ENCODE assay signal across 1 fruit fly cellular context in genomic region chr2L:16817421-16818101, dm6.
TF ChIP-seq lines count a peak whose summit lies in the region.

No protein-coding gene starts in this region.

TF ChIP-seq in whole organism, embryonic, 481 proteins besides CTCF, POLR2A, EP300 and RAD21 (continued from another document):
- TF ChIP-seq ase (GFP tag; IDR thresholded peaks at IDR 0.05; lab: Robert Waterston, UW) = no peak
- no peak for TF ChIP-seq Meics (GFP tag; optimal IDR thresholded peaks at IDR 0.05; lab: Kevin White, UChicago)
- peak; percentile 13; the same call in 1 of the 2 replicates for TF ChIP-seq HLH3B (GFP tag; IDR thresholded peaks at IDR 0.05; lab: Robert Waterston, UW)
- TF ChIP-seq ERR (GFP tag; optimal IDR thresholded peaks at IDR 0.05; lab: Kevin White, UChicago) = peak; percentile 5
- peak; percentile 5 for TF ChIP-seq CG8388 (GFP tag; optimal IDR thresholded peaks at IDR 0.05; lab: Kevin White, UChicago)
- no peak for TF ChIP-seq CG34422 (GFP tag; IDR thresholded peaks at IDR 0.05; lab: Robert Waterston, UW)
- TF ChIP-seq sug (tag; optimal IDR thresholded peaks at IDR 0.05; lab: Kevin White, UChicago) = peak; percentile 37
- TF ChIP-seq slbo (GFP tag; IDR thresholded peaks at IDR 0.05; lab: Robert Waterston, UW) = peak; percentile 23; the same call in 1 of the 2 replicates
- no peak for TF ChIP-seq eyg (GFP tag; optimal IDR thresholded peaks at IDR 0.05; lab: Kevin White, UChicago)
- TF ChIP-seq caup (GFP tag; optimal IDR thresholded peaks at IDR 0.05; lab: Kevin White, UChicago; ENCODE audit: severe bottlenecking) = peak; percentile 9
- peak; percentile 35 for TF ChIP-seq Fer3 (tag; optimal IDR thresholded peaks at IDR 0.05; lab: Kevin White, UChicago)
- TF ChIP-seq dysf (GFP tag; IDR thresholded peaks at IDR 0.05; lab: Robert Waterston, UW) = peak; percentile 59; the same call in 2 of the 3 replicates
- no peak for TF ChIP-seq HLHmδ (GFP tag; optimal IDR thresholded peaks at IDR 0.05; lab: Kevin White, UChicago)
- peak; percentile 19 for TF ChIP-seq CoRest (tag; optimal IDR thresholded peaks at IDR 0.05; lab: Kevin White, UChicago)
- peak; percentile 44 for TF ChIP-seq CG10431 (GFP tag; optimal IDR thresholded peaks at IDR 0.05; lab: Kevin White, UChicago)
- TF ChIP-seq Ets65A (GFP tag; lab: Kevin White, UChicago) = peak; percentile 94
- peak; percentile 73 for TF ChIP-seq Dip3 (GFP tag; optimal IDR thresholded peaks at IDR 0.05; lab: Kevin White, UChicago)
- TF ChIP-seq zen (tag; optimal IDR thresholded peaks at IDR 0.05; lab: Kevin White, UChicago) = peak; percentile 15
- peak; percentile 42; the same call in 1 of the 2 replicates for TF ChIP-seq Atf6 (GFP tag; IDR thresholded peaks at IDR 0.05; lab: Robert Waterston, UW)
- no peak for TF ChIP-seq CG15514 (GFP tag; optimal IDR thresholded peaks at IDR 0.05; lab: Kevin White, UChicago)
- 0 out of 3 replicates have a peak, but pooled peaks have one; percentile 17 for TF ChIP-seq H15 (GFP tag; IDR thresholded peaks at IDR 0.05; lab: Robert Waterston, UW)
- TF ChIP-seq E2f2 (GFP tag; IDR thresholded peaks at IDR 0.05; lab: Robert Waterston, UW) = no peak
- TF ChIP-seq vnd (GFP tag; IDR thresholded peaks at IDR 0.05; lab: Robert Waterston, UW; ENCODE audit: partially characterized antibody) = no peak
- peak; percentile 52; the same call in 1 of the 3 replicates for TF ChIP-seq otp (GFP tag; IDR thresholded peaks at IDR 0.05; lab: Robert Waterston, UW)
- TF ChIP-seq CG14441 (GFP tag; IDR thresholded peaks at IDR 0.05; lab: Robert Waterston, UW) = peak; percentile 43; the same call in 1 of the 2 replicates
- TF ChIP-seq CG10366 (GFP tag; IDR thresholded peaks at IDR 0.05; lab: Robert Waterston, UW) = peak; percentile 30; the same call in 1 of the 2 replicates
- TF ChIP-seq mam (GFP tag; optimal IDR thresholded peaks at IDR 0.05; lab: Kevin White, UChicago) = peak; percentile 37
- TF ChIP-seq dmrt99B (tag; optimal IDR thresholded peaks at IDR 0.05; lab: Kevin White, UChicago) = peak; percentile 6
- no peak for TF ChIP-seq CG11723 (GFP tag; optimal IDR thresholded peaks at IDR 0.05; lab: Kevin White, UChicago)
- peak; percentile 36 for TF ChIP-seq CG7839 (tag; optimal IDR thresholded peaks at IDR 0.05; lab: Kevin White, UChicago)
- TF ChIP-seq sd (tag; optimal IDR thresholded peaks at IDR 0.05; lab: Kevin White, UChicago) = peak; percentile 86
- TF ChIP-seq CG34376 (GFP tag; optimal IDR thresholded peaks at IDR 0.05; lab: Kevin White, UChicago) = peak; percentile 22
- peak; percentile 8 for TF ChIP-seq CG30403 (GFP tag; optimal IDR thresholded peaks at IDR 0.05; lab: Kevin White, UChicago)
- no peak for TF ChIP-seq Asciz (GFP tag; optimal IDR thresholded peaks at IDR 0.05; lab: Kevin White, UChicago)
- peak; percentile 32 for TF ChIP-seq Sox102F (GFP tag; optimal IDR thresholded peaks at IDR 0.05; lab: Kevin White, UChicago)
- peak; percentile 29 for TF ChIP-seq nmo (GFP tag; optimal IDR thresholded peaks at IDR 0.05; lab: Kevin White, UChicago)
- TF ChIP-seq exex (tag; optimal IDR thresholded peaks at IDR 0.05; lab: Kevin White, UChicago) = peak; percentile 31
- TF ChIP-seq Dad (GFP tag; optimal IDR thresholded peaks at IDR 0.05; lab: Kevin White, UChicago) = peak; percentile 38
- peak; percentile 16 for TF ChIP-seq Xbp1 (GFP tag; optimal IDR thresholded peaks at IDR 0.05; lab: Kevin White, UChicago)
- peak; percentile 61 for TF ChIP-seq lilli (GFP tag; optimal IDR thresholded peaks at IDR 0.05; lab: Kevin White, UChicago)
- peak; percentile 62 for TF ChIP-seq Hey (tag; optimal IDR thresholded peaks at IDR 0.05; lab: Kevin White, UChicago)
- peak; percentile 42; the same call in 2 of the 3 replicates for TF ChIP-seq Aef1 (GFP tag; IDR thresholded peaks at IDR 0.05; lab: Robert Waterston, UW)
- peak; percentile 87 for TF ChIP-seq sens (GFP tag; lab: Kevin White, UChicago)
- peak; percentile 40 for TF ChIP-seq CG1603 (tag; optimal IDR thresholded peaks at IDR 0.05; lab: Kevin White, UChicago)
- TF ChIP-seq tap (tag; optimal IDR thresholded peaks at IDR 0.05; lab: Kevin White, UChicago) = no peak
- peak; percentile 27 for TF ChIP-seq CG2678 (tag; optimal IDR thresholded peaks at IDR 0.05; lab: Kevin White, UChicago)
- peak; percentile 21 for TF ChIP-seq tup (GFP tag; optimal IDR thresholded peaks at IDR 0.05; lab: Kevin White, UChicago)
- TF ChIP-seq trh (GFP tag; optimal IDR thresholded peaks at IDR 0.05; lab: Kevin White, UChicago) = no peak
- peak; percentile 22; the same call in 1 of the 2 replicates for TF ChIP-seq CG32532 (GFP tag; IDR thresholded peaks at IDR 0.05; lab: Robert Waterston, UW)
- TF ChIP-seq Max (GFP tag; optimal IDR thresholded peaks at IDR 0.05; lab: Kevin White, UChicago) = peak; percentile 29
- TF ChIP-seq CG2120 (GFP tag; optimal IDR thresholded peaks at IDR 0.05; lab: Kevin White, UChicago) = peak; percentile 63
- TF ChIP-seq NFAT (GFP tag; IDR thresholded peaks at IDR 0.05; lab: Robert Waterston, UW) = peak; percentile 32; the same call in 1 of the 2 replicates
- TF ChIP-seq gem (tag; optimal IDR thresholded peaks at IDR 0.05; lab: Kevin White, UChicago) = peak; percentile 36
- TF ChIP-seq zfh2 (GFP tag; optimal IDR thresholded peaks at IDR 0.05; lab: Kevin White, UChicago) = peak; percentile 26
- peak; percentile 48 for TF ChIP-seq Ptx1 (GFP tag; IDR thresholded peaks at IDR 0.05; lab: Robert Waterston, UW)
- peak; percentile 45 for TF ChIP-seq CG12769 (tag; optimal IDR thresholded peaks at IDR 0.05; lab: Kevin White, UChicago)
- peak; percentile 76 to 97 for TF ChIP-seq insv (GFP tag; optimal IDR thresholded peaks at IDR 0.05; lab: Kevin White, UChicago)
- peak; percentile 36 for TF ChIP-seq BtbVII (GFP tag; optimal IDR thresholded peaks at IDR 0.05; lab: Kevin White, UChicago)
- peak; percentile 8 for TF ChIP-seq CG1792 (GFP tag; optimal IDR thresholded peaks at IDR 0.05; lab: Kevin White, UChicago)
- peak; percentile 63; the same call in 2 of the 3 replicates for TF ChIP-seq Dbx (GFP tag; IDR thresholded peaks at IDR 0.05; lab: Robert Waterston, UW)
- peak; percentile 6 for TF ChIP-seq luna (GFP tag; optimal IDR thresholded peaks at IDR 0.05; lab: Kevin White, UChicago)
- peak; percentile 57 for TF ChIP-seq CG9932 (GFP tag; IDR thresholded peaks at IDR 0.05; lab: Robert Waterston, UW)
- peak; percentile 18; the same call in 1 of the 2 replicates for TF ChIP-seq chm (GFP tag; IDR thresholded peaks at IDR 0.05; lab: Robert Waterston, UW)
- TF ChIP-seq zfh1 (GFP tag; IDR thresholded peaks at IDR 0.05; lab: Robert Waterston, UW) = peak; percentile 41; the same call in 1 of the 3 replicates
- TF ChIP-seq ind (GFP tag; optimal IDR thresholded peaks at IDR 0.05; lab: Kevin White, UChicago) = peak; percentile 1
- 0 out of 2 replicates have a peak, but pooled peaks have one; percentile 30 for TF ChIP-seq seq (GFP tag; IDR thresholded peaks at IDR 0.05; lab: Robert Waterston, UW)
- TF ChIP-seq CG15269 (tag; optimal IDR thresholded peaks at IDR 0.05; lab: Kevin White, UChicago) = peak; percentile 49
- no peak for TF ChIP-seq CG10267 (tag; optimal IDR thresholded peaks at IDR 0.05; lab: Kevin White, UChicago)
- TF ChIP-seq CG10209 (GFP tag; optimal IDR thresholded peaks at IDR 0.05; lab: Kevin White, UChicago) = peak; percentile 10
- TF ChIP-seq gro (GFP tag; optimal IDR thresholded peaks at IDR 0.05; lab: Kevin White, UChicago) = peak; percentile 31
- peak; percentile 18 for TF ChIP-seq CG7556 (GFP tag; optimal IDR thresholded peaks at IDR 0.05; lab: Kevin White, UChicago)
- no peak for TF ChIP-seq CG8290 (GFP tag; optimal IDR thresholded peaks at IDR 0.05; lab: Kevin White, UChicago)
- peak in 1 of 2 experiments; percentile 42 for TF ChIP-seq CG8290 (tag; optimal IDR thresholded peaks at IDR 0.05; lab: Kevin White, UChicago)
- TF ChIP-seq CG3407 (GFP tag; optimal IDR thresholded peaks at IDR 0.05; lab: Kevin White, UChicago) = no peak
- TF ChIP-seq pho (GFP tag; optimal IDR thresholded peaks at IDR 0.05; lab: Kevin White, UChicago) = peak; percentile 29
- TF ChIP-seq rib (GFP tag; IDR thresholded peaks at IDR 0.05; lab: Robert Waterston, UW) = no peak
- no peak for TF ChIP-seq CG1529 (GFP tag; optimal IDR thresholded peaks at IDR 0.05; lab: Kevin White, UChicago)
- peak; percentile 49 to 97 for TF ChIP-seq Pdp1 (GFP tag; optimal IDR thresholded peaks at IDR 0.05; lab: Kevin White, UChicago)
- no peak for TF ChIP-seq sima (GFP tag; optimal IDR thresholded peaks at IDR 0.05; lab: Kevin White, UChicago)
- no peak for TF ChIP-seq bcd (GFP tag; optimal IDR thresholded peaks at IDR 0.05; lab: Kevin White, UChicago)
- peak; percentile 13 for TF ChIP-seq her (GFP tag; optimal IDR thresholded peaks at IDR 0.05; lab: Kevin White, UChicago)
- no peak for TF ChIP-seq HLH4C (GFP tag; IDR thresholded peaks at IDR 0.05; lab: Robert Waterston, UW; ENCODE audit: partially characterized antibody)
- TF ChIP-seq Trl (optimal IDR thresholded peaks at IDR 0.05; lab: Kevin White, UChicago) = peak; percentile 30 to 37
- no peak for TF ChIP-seq Trl (GFP tag; optimal IDR thresholded peaks at IDR 0.05; lab: Kevin White, UChicago)
- peak; percentile 37 for TF ChIP-seq CG14014 (GFP tag; IDR thresholded peaks at IDR 0.05; lab: Robert Waterston, UW)
- no peak for TF ChIP-seq Hr39 (optimal IDR thresholded peaks at IDR 0.05; lab: Kevin White, UChicago)
- no peak for TF ChIP-seq Spps (tag; optimal IDR thresholded peaks at IDR 0.05; lab: Kevin White, UChicago)
- TF ChIP-seq CG6854 (GFP tag; optimal IDR thresholded peaks at IDR 0.05; lab: Kevin White, UChicago) = no peak
- TF ChIP-seq ftz-f1 (GFP tag; optimal IDR thresholded peaks at IDR 0.05; lab: Kevin White, UChicago) = peak; percentile 13
- no peak for TF ChIP-seq CG4617 (GFP tag; optimal IDR thresholded peaks at IDR 0.05; lab: Kevin White, UChicago; ENCODE audit: borderline replicate concordance)
- TF ChIP-seq CG16863 (GFP tag; optimal IDR thresholded peaks at IDR 0.05; lab: Kevin White, UChicago) = peak; percentile 23
- peak; percentile 16 for TF ChIP-seq Oli (tag; optimal IDR thresholded peaks at IDR 0.05; lab: Kevin White, UChicago)
- TF ChIP-seq CG8478 (optimal IDR thresholded peaks at IDR 0.05; lab: Kevin White, UChicago) = no peak
- TF ChIP-seq dati (GFP tag; IDR thresholded peaks at IDR 0.05; lab: Robert Waterston, UW) = no peak
- peak; percentile 30; the same call in 1 of the 2 replicates for TF ChIP-seq sob (GFP tag; IDR thresholded peaks at IDR 0.05; lab: Robert Waterston, UW)
- no peak for TF ChIP-seq btn (GFP tag; optimal IDR thresholded peaks at IDR 0.05; lab: Kevin White, UChicago)
- TF ChIP-seq grn (GFP tag; optimal IDR thresholded peaks at IDR 0.05; lab: Kevin White, UChicago) = peak; percentile 48
- TF ChIP-seq Hmr (GFP tag; optimal IDR thresholded peaks at IDR 0.05; lab: Kevin White, UChicago) = peak; percentile 34
- peak; percentile 12 for TF ChIP-seq bab2 (GFP tag; optimal IDR thresholded peaks at IDR 0.05; lab: Kevin White, UChicago)
- TF ChIP-seq Vsx1 (GFP tag; optimal IDR thresholded peaks at IDR 0.05; lab: Kevin White, UChicago) = no peak
- TF ChIP-seq tgo (GFP tag; IDR thresholded peaks at IDR 0.05; lab: Robert Waterston, UW) = peak; percentile 29; the same call in 1 of the 3 replicates
- no peak for TF ChIP-seq tio (GFP tag; optimal IDR thresholded peaks at IDR 0.05; lab: Kevin White, UChicago)
- TF ChIP-seq fu2 (GFP tag; optimal IDR thresholded peaks at IDR 0.05; lab: Kevin White, UChicago) = peak; percentile 21
- peak; percentile 6; the same call in 1 of the 2 replicates for TF ChIP-seq sisA (GFP tag; IDR thresholded peaks at IDR 0.05; lab: Robert Waterston, UW)
- peak; percentile 9 for TF ChIP-seq lab (GFP tag; optimal IDR thresholded peaks at IDR 0.05; lab: Kevin White, UChicago)
- 0 out of 2 replicates have a peak, but pooled peaks have one; percentile 30 for TF ChIP-seq CG17328 (GFP tag; IDR thresholded peaks at IDR 0.05; lab: Robert Waterston, UW)
- peak; percentile 13; the same call in 1 of the 2 replicates for TF ChIP-seq ranshi (GFP tag; IDR thresholded peaks at IDR 0.05; lab: Robert Waterston, UW)
- no peak for TF ChIP-seq NC2β (GFP tag; optimal IDR thresholded peaks at IDR 0.05; lab: Kevin White, UChicago)
- TF ChIP-seq CG3281 (GFP tag; optimal IDR thresholded peaks at IDR 0.05; lab: Kevin White, UChicago) = peak; percentile 27
- peak; percentile 2 for TF ChIP-seq Myb (GFP tag; optimal IDR thresholded peaks at IDR 0.05; lab: Kevin White, UChicago)
- TF ChIP-seq CG6791 (GFP tag; IDR thresholded peaks at IDR 0.05; lab: Robert Waterston, UW; ENCODE audit: partially characterized antibody) = 0 out of 3 replicates have a peak, but pooled peaks have one; percentile 23
- TF ChIP-seq unpg (GFP tag; optimal IDR thresholded peaks at IDR 0.05; lab: Kevin White, UChicago) = peak; percentile 28
- peak; percentile 91 for TF ChIP-seq Med (GFP tag; lab: Kevin White, UChicago)
- no peak for TF ChIP-seq CG6654 (GFP tag; optimal IDR thresholded peaks at IDR 0.05; lab: Kevin White, UChicago)
- TF ChIP-seq Rfx (GFP tag; IDR thresholded peaks at IDR 0.05; lab: Robert Waterston, UW) = peak; percentile 70
- peak; percentile 5 for TF ChIP-seq CG4820 (GFP tag; optimal IDR thresholded peaks at IDR 0.05; lab: Kevin White, UChicago)
- peak; percentile 26; the same call in 1 of the 2 replicates for TF ChIP-seq E2f1 (GFP tag; IDR thresholded peaks at IDR 0.05; lab: Robert Waterston, UW)
- TF ChIP-seq CG6175 (GFP tag; IDR thresholded peaks at IDR 0.05; lab: Robert Waterston, UW) = peak; percentile 62; the same call in 1 of the 3 replicates
- TF ChIP-seq grau (tag; optimal IDR thresholded peaks at IDR 0.05; lab: Kevin White, UChicago) = peak; percentile 89
- peak; percentile 32; the same call in 1 of the 2 replicates for TF ChIP-seq vvl (GFP tag; IDR thresholded peaks at IDR 0.05; lab: Robert Waterston, UW)
- peak; percentile 9; the same call in 1 of the 2 replicates for TF ChIP-seq stc (GFP tag; IDR thresholded peaks at IDR 0.05; lab: Robert Waterston, UW)
